Fruit fly (Drosophila melanogaster): ENCODE results near the gene CG33090.

- TF ChIP-seq foxo (GFP tag; optimal IDR thresholded peaks at IDR 0.05): no peak
- no peak for TF ChIP-seq psq (GFP tag; optimal IDR thresholded peaks at IDR 0.05)
- TF ChIP-seq N (GFP tag; optimal IDR thresholded peaks at IDR 0.05): no peak
- TF ChIP-seq tai (GFP tag; optimal IDR thresholded peaks at IDR 0.05): no peak
- TF ChIP-seq Hr83 (GFP tag; optimal IDR thresholded peaks at IDR 0.05; ENCODE audit: poor library complexity, severe bottlenecking): no peak
- TF ChIP-seq Dfd (GFP tag; optimal IDR thresholded peaks at IDR 0.05): no peak
- no peak for TF ChIP-seq Abd-B (GFP tag; optimal IDR thresholded peaks at IDR 0.05)
- TF ChIP-seq h (GFP tag; optimal IDR thresholded peaks at IDR 0.05): no peak
- TF ChIP-seq Dif (GFP tag; optimal IDR thresholded peaks at IDR 0.05; ENCODE audit: partially characterized antibody): no peak
Measured at dm6 chr2L:14381881-14382280, 47.9 kb downstream of the CG33090 start.
